Fruit fly (Drosophila melanogaster): Measurements from ENCODE around the gene sev.

Gene sev

dm6 chrX:11081242-11081641, 4.9 kb downstream of the sev start (continued):
- TF ChIP-seq D (optimal IDR thresholded peaks at IDR 0.05) (no peak), D (GFP tag; optimal IDR thresholded peaks at IDR 0.05) (no peak), Nf-YC (tag; optimal IDR thresholded peaks at IDR 0.05) (no peak), Lhr (GFP tag; optimal IDR thresholded peaks at IDR 0.05) (no peak), CG9817 (tag; optimal IDR thresholded peaks at IDR 0.05) (peak; percentile 50), Atf3 (GFP tag; optimal IDR thresholded peaks at IDR 0.05) (no peak), CG7987 (GFP tag; optimal IDR thresholded peaks at IDR 0.05) (no peak), cas (GFP tag; IDR thresholded peaks at IDR 0.05) (no peak), CG17568 (GFP tag; optimal IDR thresholded peaks at IDR 0.05) (no peak), Opbp (GFP tag; IDR thresholded peaks at IDR 0.05; ENCODE audit: partially characterized antibody) (no peak), Poxn (GFP tag; IDR thresholded peaks at IDR 0.05) (no peak), tup (GFP tag; optimal IDR thresholded peaks at IDR 0.05) (no peak), Fer3 (tag; optimal IDR thresholded peaks at IDR 0.05) (peak; percentile 58), CrebB (tag; optimal IDR thresholded peaks at IDR 0.05) (no peak), bsh (GFP tag; optimal IDR thresholded peaks at IDR 0.05) (peak in 1 of 2 experiments; percentile 51), Ptx1 (GFP tag; IDR thresholded peaks at IDR 0.05) (peak; percentile 58), ase (GFP tag; IDR thresholded peaks at IDR 0.05) (no peak), CG16815 (GFP tag; optimal IDR thresholded peaks at IDR 0.05) (peak; percentile 11), CG12659 (GFP tag; optimal IDR thresholded peaks at IDR 0.05) (peak; percentile 49), Myb (GFP tag; optimal IDR thresholded peaks at IDR 0.05) (no peak), Neu2 (GFP tag; optimal IDR thresholded peaks at IDR 0.05; ENCODE audit: borderline replicate concordance) (no peak), CG18262 (tag; optimal IDR thresholded peaks at IDR 0.05) (no peak), nerfin-1 (tag; optimal IDR thresholded peaks at IDR 0.05) (no peak), ara (GFP tag; IDR thresholded peaks at IDR 0.05) (no peak), disco-r (GFP tag; optimal IDR thresholded peaks at IDR 0.05) (no peak), E2f2 (GFP tag; IDR thresholded peaks at IDR 0.05) (no peak; the same call in 1 of the 2 replicates), Dp (GFP tag; optimal IDR thresholded peaks at IDR 0.05) (no peak), hth (optimal IDR thresholded peaks at IDR 0.05) (no peak), CG32772 (GFP tag; IDR thresholded peaks at IDR 0.05) (no peak), lbe (GFP tag; optimal IDR thresholded peaks at IDR 0.05) (no peak), tio (GFP tag; optimal IDR thresholded peaks at IDR 0.05) (peak; percentile 58), kay (GFP tag; optimal IDR thresholded peaks at IDR 0.05) (no peak), CG17385 (GFP tag; optimal IDR thresholded peaks at IDR 0.05) (peak; percentile 57), Pdp1 (GFP tag; optimal IDR thresholded peaks at IDR 0.05) (peak in 1 of 2 experiments; percentile 36), CG9609 (GFP tag; optimal IDR thresholded peaks at IDR 0.05) (no peak), sisA (GFP tag; IDR thresholded peaks at IDR 0.05) (peak; percentile 35; the same call in 1 of the 2 replicates), eyg (GFP tag; optimal IDR thresholded peaks at IDR 0.05) (no peak), D19B (GFP tag; optimal IDR thresholded peaks at IDR 0.05) (peak; percentile 5), Side (GFP tag; optimal IDR thresholded peaks at IDR 0.05) (no peak), ttk (GFP tag; IDR thresholded peaks at IDR 0.05) (peak; percentile 57; the same call in 1 of the 2 replicates), CTCF (GFP tag; optimal IDR thresholded peaks at IDR 0.05) (no peak), chif (GFP tag; optimal IDR thresholded peaks at IDR 0.05) (peak in 1 of 2 experiments; percentile 15), CG17802 (tag; optimal IDR thresholded peaks at IDR 0.05) (no peak), Lpt (GFP tag; optimal IDR thresholded peaks at IDR 0.05) (no peak), Dfd (GFP tag; optimal IDR thresholded peaks at IDR 0.05) (no peak), hkb (optimal IDR thresholded peaks at IDR 0.05) (no peak), hkb (GFP tag; IDR thresholded peaks at IDR 0.05) (no peak; the same call in none of the 2 replicates), CG12071 (GFP tag; optimal IDR thresholded peaks at IDR 0.05) (peak; percentile 5), pzg (GFP tag; optimal IDR thresholded peaks at IDR 0.05) (no peak), CG6791 (GFP tag; IDR thresholded peaks at IDR 0.05; ENCODE audit: partially characterized antibody) (no peak), Antp (GFP tag; optimal IDR thresholded peaks at IDR 0.05) (no peak), grn (GFP tag; optimal IDR thresholded peaks at IDR 0.05) (no peak), CG11085 (GFP tag; IDR thresholded peaks at IDR 0.05) (no peak)
